Fruit fly (Drosophila melanogaster): Measurements from ENCODE around the gene CG42788.

The CG42788 gene

dm6 chr3R:15131677-15132076 is at the start of gene CG42788 (continued):
- TF ChIP-seq CG8089 (GFP tag; optimal IDR thresholded peaks at IDR 0.05) (peak; percentile 64), Fer1 (GFP tag; optimal IDR thresholded peaks at IDR 0.05) (peak; percentile 64), Mrtf (GFP tag; IDR thresholded peaks at IDR 0.05) (no peak), CG1529 (GFP tag; optimal IDR thresholded peaks at IDR 0.05) (no peak), CG1602 (GFP tag; optimal IDR thresholded peaks at IDR 0.05) (no peak), CG8281 (tag; optimal IDR thresholded peaks at IDR 0.05) (no peak), tup (GFP tag; optimal IDR thresholded peaks at IDR 0.05) (no peak), abd-A (tag; optimal IDR thresholded peaks at IDR 0.05) (peak; percentile 91), sima (GFP tag; optimal IDR thresholded peaks at IDR 0.05) (peak; percentile 40), hkb (optimal IDR thresholded peaks at IDR 0.05) (no peak), hkb (GFP tag; IDR thresholded peaks at IDR 0.05) (no peak), tap (tag; optimal IDR thresholded peaks at IDR 0.05) (no peak), CG3838 (GFP tag; optimal IDR thresholded peaks at IDR 0.05) (no peak), Fer2 (tag; optimal IDR thresholded peaks at IDR 0.05) (no peak), pb (GFP tag; optimal IDR thresholded peaks at IDR 0.05) (peak; percentile 40), mam (GFP tag; optimal IDR thresholded peaks at IDR 0.05) (peak; percentile 53), Myb (GFP tag; optimal IDR thresholded peaks at IDR 0.05) (peak; percentile 89), CG10274 (GFP tag; optimal IDR thresholded peaks at IDR 0.05) (no peak), CG10321 (GFP tag; IDR thresholded peaks at IDR 0.05) (no peak), CG11456 (GFP tag; IDR thresholded peaks at IDR 0.05) (no peak), CG17912 (GFP tag; optimal IDR thresholded peaks at IDR 0.05) (peak; percentile 88), CG11398 (GFP tag; optimal IDR thresholded peaks at IDR 0.05) (peak; percentile 67), CoRest (tag; optimal IDR thresholded peaks at IDR 0.05) (peak; percentile 93), CG4360 (GFP tag; IDR thresholded peaks at IDR 0.05) (no peak), Oaz (GFP tag; IDR thresholded peaks at IDR 0.05) (no peak), BtbVII (GFP tag; optimal IDR thresholded peaks at IDR 0.05) (no peak), cwo (GFP tag; optimal IDR thresholded peaks at IDR 0.05) (peak; percentile 4), pfk (GFP tag; optimal IDR thresholded peaks at IDR 0.05) (peak; percentile 28), zen2 (GFP tag; IDR thresholded peaks at IDR 0.05; ENCODE audit: partially characterized antibody) (no peak), pita (GFP tag; optimal IDR thresholded peaks at IDR 0.05) (peak; percentile 96), disco-r (GFP tag; optimal IDR thresholded peaks at IDR 0.05) (peak; percentile 38), phol (tag; optimal IDR thresholded peaks at IDR 0.05) (peak; percentile 49), exex (tag; optimal IDR thresholded peaks at IDR 0.05) (no peak), CG9215 (GFP tag; IDR thresholded peaks at IDR 0.05) (no peak), CG12155 (GFP tag; optimal IDR thresholded peaks at IDR 0.05) (peak; percentile 54), bowl (GFP tag; IDR thresholded peaks at IDR 0.05) (no peak), CG4854 (GFP tag; optimal IDR thresholded peaks at IDR 0.05) (peak; percentile 5), dati (GFP tag; IDR thresholded peaks at IDR 0.05) (no peak), CHES-1-like (GFP tag; optimal IDR thresholded peaks at IDR 0.05) (peak; percentile 76), CG30431 (GFP tag; optimal IDR thresholded peaks at IDR 0.05) (no peak), CG12769 (tag; optimal IDR thresholded peaks at IDR 0.05) (peak; percentile 97), CG4282 (GFP tag; optimal IDR thresholded peaks at IDR 0.05) (peak; percentile 86), Ada2b (GFP tag; IDR thresholded peaks at IDR 0.05) (no peak), Xrp1 (GFP tag; IDR thresholded peaks at IDR 0.05) (no peak), bsh (GFP tag; optimal IDR thresholded peaks at IDR 0.05) (peak; percentile 50 to 58), run (tag; optimal IDR thresholded peaks at IDR 0.05) (peak; percentile 55), maf-S (GFP tag; optimal IDR thresholded peaks at IDR 0.05) (peak; percentile 58), CG30020 (tag; optimal IDR thresholded peaks at IDR 0.05) (no peak), dmrt11E (tag; optimal IDR thresholded peaks at IDR 0.05) (peak; percentile 42), sob (GFP tag; IDR thresholded peaks at IDR 0.05) (no peak), grn (GFP tag; optimal IDR thresholded peaks at IDR 0.05) (peak; percentile 20), oc (tag; optimal IDR thresholded peaks at IDR 0.05) (peak; percentile 32)
